Worm (Caenorhabditis elegans) whole organism, L4 larva: ENCODE results near the gene aakg-2.

Experiments used
- F26F4.8 ChIP-seq: fragments of 200-800 bp; sonication (Bioruptor generic); conservative IDR thresholded peaks from 2 replicates; pipeline ENCODE4 v1.3.6; 2022; ENCODE audit warnings: missing genetic modification characterization, missing compliant biosample characterization
- F44E2.7 ChIP-seq: fragments of 200-800 bp; sonication (Bioruptor generic); IDR thresholded peaks from 2 replicates; pipeline ENCODE4 v2.1.2; 2022; ENCODE audit warnings: missing genetic modification characterization, missing compliant biosample characterization
- aha-1 ChIP-seq: fragments of 150-350 bp; peaks from one replicate; lab custom pipeline; 2014; ENCODE audit warnings: missing biosample characterization, missing genetic modification characterization
- ama-1 ChIP-seq: fragments of 150-350 bp; optimal IDR thresholded peaks from 2 replicates; lab custom pipeline; 2014; ENCODE audit warnings: inconsistent platforms, mixed read lengths
- ceh-32 ChIP-seq: sonication (generic microtip); optimal IDR thresholded peaks from 2 replicates; lab custom pipeline; 2016; ENCODE audit warnings: mild to moderate bottlenecking, missing genetic modification characterization, missing compliant biosample characterization; ENCODE audit not compliant: poor library complexity
- ces-1 ChIP-seq: fragments of 150-350 bp; sonication (generic microtip); optimal IDR thresholded peaks from 4 replicates; lab custom pipeline; 2014; ENCODE audit warnings: missing biosample characterization, missing genetic modification reagents, missing genetic modification characterization
- daf-16 ChIP-seq, 3 experiments: sonication (generic microtip); optimal IDR thresholded peaks; 2 replicates each; lab custom pipeline; 2016 to 2017; ENCODE audit warnings: missing genetic modification characterization in 3 of 3, missing genetic modification reagents in 3 of 3, mild to moderate bottlenecking in 2 of 3, missing compliant biosample characterization in 2 of 3, missing biosample characterization in 1 of 3, moderate library complexity in 1 of 3
- dmd-8 ChIP-seq: fragments of 200-800 bp; sonication (Bioruptor generic); IDR thresholded peaks from 2 replicates; pipeline ENCODE4 v1.3.6; 2022; ENCODE audit warnings: missing genetic modification characterization, missing compliant biosample characterization
- duxl-1 ChIP-seq: sonication (generic microtip); optimal IDR thresholded peaks from 2 replicates; lab custom pipeline; 2016; ENCODE audit warnings: mild to moderate bottlenecking, missing genetic modification characterization, moderate library complexity, missing compliant biosample characterization; ENCODE audit not compliant: poor library complexity
- fkh-10 ChIP-seq: fragments of 150-350 bp; optimal IDR thresholded peaks from 2 replicates; lab custom pipeline; 2014; ENCODE audit warnings: missing biosample characterization, missing genetic modification reagents, missing genetic modification characterization
- hlh-11 ChIP-seq: fragments of 200-800 bp; sonication (Bioruptor generic); optimal IDR thresholded peaks from 2 replicates; lab custom pipeline; 2018; ENCODE audit warnings: mild to moderate bottlenecking, missing genetic modification characterization, missing compliant biosample characterization
- hmg-1.1 ChIP-seq: fragments of 200-800 bp; sonication (Bioruptor generic); IDR thresholded peaks from 2 replicates; pipeline ENCODE4 v1.3.6; 2022; ENCODE audit warnings: missing genetic modification reagents, missing genetic modification characterization, missing compliant biosample characterization
- madf-5 ChIP-seq, 2 experiments: fragments of 200-800 bp; sonication (Bioruptor generic); IDR thresholded peaks; 2 replicates each; pipeline ENCODE4 v1.3.6; 2022; ENCODE audit warnings: missing compliant biosample characterization in 2 of 2, missing genetic modification characterization in 2 of 2
- mes-2 ChIP-seq: sonication (generic microtip); optimal IDR thresholded peaks from 2 replicates; lab custom pipeline; 2016; ENCODE audit warnings: missing genotype, mild to moderate bottlenecking, missing genetic modification characterization, missing compliant biosample characterization; ENCODE audit not compliant: poor library complexity, severe bottlenecking
- mxl-2 ChIP-seq: fragments of 200-800 bp; sonication (Bioruptor generic); conservative IDR thresholded peaks from 2 replicates; pipeline ENCODE4 v1.3.6; 2022; ENCODE audit warnings: missing genetic modification reagents, missing genetic modification characterization, missing compliant biosample characterization
- nhr-25 ChIP-seq: sonication (generic microtip); optimal IDR thresholded peaks from 2 replicates; lab custom pipeline; 2017; ENCODE audit warnings: missing genetic modification characterization, mild to moderate bottlenecking, missing compliant biosample characterization, antibody characterized with exemption, moderate library complexity, borderline replicate concordance; ENCODE audit not compliant: insufficient read depth
- nhr-6 ChIP-seq: fragments of 150-350 bp; optimal IDR thresholded peaks from 2 replicates; lab custom pipeline; 2014; ENCODE audit warnings: missing biosample characterization, missing genetic modification characterization
- pha-4 ChIP-seq, 2 experiments: fragments of 150-350 bp in 1 of 2; fragments of 200-800 bp in 1 of 2; sonication (Bioruptor generic) in 1 of 2; IDR thresholded peaks in 1 of 2; optimal IDR thresholded peaks in 1 of 2; 2 replicates each; pipeline versions ENCODE4 v1.3.6 to Lab custom; 2014 to 2022; ENCODE audit warnings: missing genetic modification characterization in 2 of 2, missing genetic modification reagents in 2 of 2, missing biosample characterization in 1 of 2, missing compliant biosample characterization in 1 of 2
- php-3 ChIP-seq: fragments of 200-800 bp; sonication (Bioruptor generic); IDR thresholded peaks from 2 replicates; pipeline ENCODE4 v1.3.6; 2022; ENCODE audit warnings: missing genetic modification reagents, missing genetic modification characterization, missing compliant biosample characterization
- snpc-4 ChIP-seq: fragments of 150-350 bp; optimal IDR thresholded peaks from 2 replicates; lab custom pipeline; 2014; ENCODE audit warnings: missing biosample characterization, missing genetic modification characterization
- spr-3 ChIP-seq: fragments of 200-800 bp; sonication (Bioruptor generic); optimal IDR thresholded peaks from 2 replicates; lab custom pipeline; 2018; ENCODE audit warnings: mild to moderate bottlenecking, missing genetic modification characterization, missing compliant biosample characterization
- unc-62 ChIP-seq, 3 experiments: fragments of 150-350 bp in 1 of 3; sonication (generic microtip); optimal IDR thresholded peaks in 2 of 3; peaks in 1 of 3; 1 replicate in 1 of 3; 2 replicates in 2 of 3; lab custom pipeline; 2014 to 2017; ENCODE audit warnings: missing biosample characterization in 3 of 3, missing genetic modification characterization in 3 of 3, missing genetic modification reagents in 3 of 3, missing genotype in 1 of 3
- zag-1 ChIP-seq: fragments of 150-350 bp; optimal IDR thresholded peaks from 2 replicates; lab custom pipeline; 2014; ENCODE audit warnings: missing biosample characterization, missing genetic modification characterization
- zfp-2 ChIP-seq: sonication (generic microtip); optimal IDR thresholded peaks from 2 replicates; lab custom pipeline; 2016; ENCODE audit warnings: mild to moderate bottlenecking, missing genetic modification characterization, missing compliant biosample characterization
- ztf-11 ChIP-seq: fragments of 150-350 bp; optimal IDR thresholded peaks from 2 replicates; lab custom pipeline; 2014; ENCODE audit warnings: missing biosample characterization, missing genetic modification characterization

aakg-2 gene

ce11 chrX:16826500-16826899, 42.3 kb downstream of the aakg-2 start:
- TF ChIP-seq zfp-2 (tag; lab: Kevin White, UChicago) (no peak), mxl-2 (GFP tag; lab: Robert Waterston, UW) (no peak), zag-1 (no peak), unc-62 (GFP tag; optimal IDR thresholded peaks at IDR 0.05 in 1 of 2; lab: Kevin White, UChicago) (peak in 1 of 2 experiments; percentile 89), unc-62 (tag; optimal IDR thresholded peaks at IDR 0.05; lab: Kevin White, UChicago) (no peak)

- TF ChIP-seq madf-5 (GFP tag; IDR thresholded peaks at IDR 0.05; lab: Robert Waterston, UW) (no peak), hmg-1.1 (GFP tag; lab: Robert Waterston, UW) (no peak), php-3 (GFP tag; lab: Robert Waterston, UW) (no peak), nhr-25 (tag; lab: Kevin White, UChicago) (no peak), mes-2 (tag; lab: Kevin White, UChicago) (no peak), F44E2.7 (GFP tag; lab: Robert Waterston, UW) (no peak), daf-16 (GFP tag; optimal IDR thresholded peaks at IDR 0.05; lab: Kevin White, UChicago) (no peak), daf-16 (tag; optimal IDR thresholded peaks at IDR 0.05; lab: Kevin White, UChicago) (no peak), pha-4 (GFP tag; IDR thresholded peaks at IDR 0.05; lab: Robert Waterston, UW) (no peak), pha-4 (tag; optimal IDR thresholded peaks at IDR 0.05; lab: Kevin White, UChicago) (no peak), snpc-4 (tag; lab: Kevin White, UChicago) (no peak), spr-3 (GFP tag; lab: Kevin White, UChicago) (no peak), ama-1 (lab: Kevin White, UChicago) (no peak), ztf-11 (tag; lab: Kevin White, UChicago) (no peak), duxl-1 (tag; lab: Kevin White, UChicago) (no peak), dmd-8 (no peak), F26F4.8 (no peak), nhr-6 (tag; lab: Kevin White, UChicago) (no peak), ces-1 (GFP tag; lab: Kevin White, UChicago) (no peak), ceh-32 (no peak)
Observed at ce11 chrX:16825358-16825757, 43.5 kb downstream of the aakg-2 start, which contains the start of gene sto-5. sto-5 (minus strand) TSS chrX:16825458.

DNA sequence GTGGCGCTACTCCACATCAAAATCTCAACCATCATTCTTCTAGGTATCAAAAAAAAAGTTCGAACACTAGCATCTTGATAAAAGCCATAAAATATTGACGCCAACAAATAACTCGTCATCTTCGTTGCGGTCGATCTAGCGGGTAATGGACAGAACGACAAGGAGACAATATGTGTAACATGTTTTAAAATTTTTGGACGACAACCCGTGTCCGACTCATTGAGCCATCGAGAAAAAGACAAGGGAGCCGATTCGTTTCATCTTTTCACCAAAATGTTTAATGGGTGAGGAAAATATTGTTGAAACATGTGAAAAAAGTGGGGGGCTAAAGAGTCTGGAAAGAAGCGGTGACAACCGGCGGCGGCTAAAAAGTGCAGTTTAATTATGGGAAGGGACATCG, 47.3 kb downstream of the aakg-2 start:
- no peak for TF ChIP-seq ces-1 (GFP tag; lab: Kevin White, UChicago)
- peak in 1 of 2 experiments; percentile 91 for TF ChIP-seq unc-62 (GFP tag; optimal IDR thresholded peaks at IDR 0.05 in 1 of 2; lab: Kevin White, UChicago)
- no peak for TF ChIP-seq unc-62 (tag; optimal IDR thresholded peaks at IDR 0.05; lab: Kevin White, UChicago)

- TF ChIP-seq aha-1 (tag; lab: Kevin White, UChicago) (peak; percentile 52), dmd-8 (no peak)
Observed at ce11 chrX:16818271-16818670, 50.6 kb downstream of the aakg-2 start.

DNA sequence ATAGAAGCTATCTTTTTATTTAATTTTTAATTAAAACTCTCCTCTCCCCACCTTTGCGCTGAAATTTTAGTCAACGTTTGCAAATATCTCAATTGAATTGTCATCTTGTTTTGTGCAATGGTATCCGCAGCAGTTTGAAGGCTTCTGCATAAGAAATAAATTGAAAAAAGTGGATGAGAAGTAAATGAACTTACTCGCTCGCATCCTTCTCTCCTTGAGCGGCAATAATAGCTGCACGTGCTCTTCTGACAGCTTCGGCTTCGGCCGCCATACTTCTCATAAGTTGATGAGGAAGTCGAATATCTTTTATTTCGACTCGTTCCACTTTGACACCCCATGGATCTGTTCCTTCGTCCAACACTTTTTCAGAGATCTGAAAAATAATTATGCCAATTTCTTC, 52.0 kb downstream of the aakg-2 start:
- TF ChIP-seq ces-1 (GFP tag; lab: Kevin White, UChicago) (peak; percentile 32), hlh-11 (tag; lab: Kevin White, UChicago) (no peak), fkh-10 (peak; percentile 68)
- TF ChIP-seq, all 104 proteins: peak for 2
